Worm (Caenorhabditis elegans) whole organism, L2 larva: ENCODE measurements around the gene C04A11.1.

ENCODE experiments used
- F13H6.1 ChIP-seq: sonication (generic microtip); optimal IDR thresholded peaks from 2 replicates; lab custom pipeline; 2016; ENCODE audit warnings: missing genetic modification characterization, missing compliant biosample characterization
- ZK546.5 ChIP-seq: sonication (generic microtip); optimal IDR thresholded peaks from 2 replicates; lab custom pipeline; 2017; ENCODE audit warnings: missing biosample characterization, missing genetic modification characterization
- dmd-4 ChIP-seq: sonication (generic microtip); optimal IDR thresholded peaks from 2 replicates; lab custom pipeline; 2017; ENCODE audit warnings: missing biosample characterization, missing genetic modification characterization
- egl-27 ChIP-seq: sonication (generic microtip); optimal IDR thresholded peaks from 3 replicates; lab custom pipeline; 2017; ENCODE audit warnings: missing biosample characterization, missing genetic modification reagents, missing genetic modification characterization
- elt-1 ChIP-seq: fragments of 150-350 bp; optimal IDR thresholded peaks from 2 replicates; lab custom pipeline; 2014; ENCODE audit warnings: missing biosample characterization, missing genetic modification characterization
- fos-1 ChIP-seq: fragments of 150-350 bp; optimal IDR thresholded peaks from 2 replicates; lab custom pipeline; 2014; ENCODE audit warnings: missing biosample characterization, missing genetic modification characterization
- lin-39 ChIP-seq: fragments of 150-350 bp; optimal IDR thresholded peaks from 2 replicates; lab custom pipeline; 2014; ENCODE audit warnings: missing biosample characterization, missing genetic modification reagents, missing genetic modification characterization
- nhr-12 ChIP-seq: fragments of 150-350 bp; optimal IDR thresholded peaks from 2 replicates; lab custom pipeline; 2014; ENCODE audit warnings: missing biosample characterization, missing genetic modification characterization
- nhr-6 ChIP-seq: fragments of 150-350 bp; optimal IDR thresholded peaks from 2 replicates; lab custom pipeline; 2014; ENCODE audit warnings: missing biosample characterization, missing genetic modification characterization
- nhr-77 ChIP-seq: fragments of 150-350 bp; optimal IDR thresholded peaks from 2 replicates; lab custom pipeline; 2014; ENCODE audit warnings: missing biosample characterization, missing genetic modification characterization
- skn-1 ChIP-seq: sonication (generic microtip); optimal IDR thresholded peaks from 2 replicates; lab custom pipeline; 2017; ENCODE audit warnings: missing biosample characterization, missing genetic modification characterization
- snpc-4 ChIP-seq: fragments of 150-350 bp; optimal IDR thresholded peaks from 2 replicates; lab custom pipeline; 2014; ENCODE audit warnings: missing biosample characterization, missing genetic modification characterization
- unc-62 ChIP-seq: fragments of 150-350 bp; optimal IDR thresholded peaks from 2 replicates; lab custom pipeline; 2014; ENCODE audit warnings: missing biosample characterization, missing genetic modification reagents, missing genetic modification characterization

DNA sequence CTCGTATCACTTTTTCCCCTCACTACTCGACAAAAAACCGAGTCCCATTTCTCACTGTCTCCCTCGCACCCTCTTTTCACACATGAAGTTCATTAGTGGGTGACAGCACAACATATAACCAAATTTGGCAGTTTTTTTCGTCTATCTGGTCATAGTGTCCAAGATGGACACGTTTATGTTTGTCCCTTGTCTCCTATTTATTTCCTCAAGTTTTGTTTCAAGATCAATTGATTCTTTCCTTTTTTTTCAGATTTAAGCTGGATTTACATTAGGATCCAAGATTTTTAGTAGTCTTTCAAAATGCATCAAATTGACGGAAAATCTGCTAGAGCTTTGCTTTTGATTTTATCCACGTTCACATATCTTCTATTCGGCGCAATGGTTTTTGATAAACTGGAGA lies 20.7 kb upstream of the C04A11.1 start, which contains the start of gene twk-20:
- no peak for TF ChIP-seq F13H6.1 (tag; lab: Kevin White, UChicago)
- TF ChIP-seq elt-1, result no peak
- TF ChIP-seq dmd-4 (tag; lab: Kevin White, UChicago), result no peak
- TF ChIP-seq ZK546.5, result no peak
- no peak for TF ChIP-seq nhr-6 (tag; lab: Kevin White, UChicago)
- no peak for TF ChIP-seq nhr-77 (tag; lab: Kevin White, UChicago)
- TF ChIP-seq lin-39 (tag; lab: Kevin White, UChicago), result no peak
- no peak for TF ChIP-seq nhr-12 (tag; lab: Kevin White, UChicago)
- TF ChIP-seq skn-1 (tag; lab: Kevin White, UChicago), result no peak
- TF ChIP-seq snpc-4, result no peak
- TF ChIP-seq unc-62, result no peak
- TF ChIP-seq egl-27 (tag; lab: Kevin White, UChicago), result no peak
- TF ChIP-seq fos-1 (tag; lab: Kevin White, UChicago), result no peak
